Fruit fly (Drosophila melanogaster) whole organism, embryonic: ENCODE measurements around the gene CG4757.

ENCODE experiments used
- Awh ChIP-seq: fragments of 200-800 bp; sonication (Bioruptor generic); IDR thresholded peaks from 2 replicates; pipeline ENCODE4, ENCODE4 v1.3.6; 2022; ENCODE audit warnings: missing biosample characterization, missing genetic modification characterization
- Bdp1 ChIP-seq: fragments of 200-800 bp; sonication (Bioruptor generic); optimal IDR thresholded peaks from 3 replicates; lab custom pipeline; 2016; ENCODE audit warnings: missing biosample characterization, missing genetic modification characterization
- BtbVII ChIP-seq: fragments of 200-800 bp; sonication (Bioruptor generic); optimal IDR thresholded peaks from 3 replicates; lab custom pipeline; 2017; ENCODE audit warnings: missing biosample characterization, mild to moderate bottlenecking, missing genetic modification characterization
- CG10147 ChIP-seq: fragments of 200-800 bp; sonication (Bioruptor generic); optimal IDR thresholded peaks from 2 replicates; lab custom pipeline; 2019; ENCODE audit warnings: missing biosample characterization, mild to moderate bottlenecking, missing genetic modification characterization, moderate library complexity
- CG10321 ChIP-seq: fragments of 200-800 bp; sonication (Bioruptor generic); IDR thresholded peaks from 2 replicates; pipeline ENCODE4 v1.3.6; 2022; ENCODE audit warnings: missing biosample characterization, missing genetic modification characterization
- CG10431 ChIP-seq: fragments of 200-800 bp; sonication (Bioruptor generic); optimal IDR thresholded peaks from 3 replicates; lab custom pipeline; 2018; ENCODE audit warnings: missing biosample characterization, mild to moderate bottlenecking, missing genetic modification characterization
- CG10543 ChIP-seq: fragments of 200-800 bp; sonication (Bioruptor generic); optimal IDR thresholded peaks from 3 replicates; lab custom pipeline; 2017; ENCODE audit warnings: missing biosample characterization, mild to moderate bottlenecking, missing genetic modification characterization, moderate library complexity
- CG12391 ChIP-seq: fragments of 200-800 bp; sonication (Bioruptor generic); optimal IDR thresholded peaks from 3 replicates; lab custom pipeline; 2018; ENCODE audit warnings: missing biosample characterization, mild to moderate bottlenecking, missing genetic modification characterization, moderate library complexity
- CG13296 ChIP-seq: fragments of 200-800 bp; sonication (Bioruptor generic); optimal IDR thresholded peaks from 3 replicates; lab custom pipeline; 2018; ENCODE audit warnings: missing biosample characterization, mild to moderate bottlenecking, missing genetic modification characterization
- CG13894 ChIP-seq: fragments of 200-800 bp; sonication (Bioruptor generic); optimal IDR thresholded peaks from 3 replicates; lab custom pipeline; 2018; ENCODE audit warnings: missing biosample characterization, mild to moderate bottlenecking, missing genetic modification characterization, moderate library complexity
- CG17186 ChIP-seq: fragments of 200-800 bp; sonication (Bioruptor generic); optimal IDR thresholded peaks from 3 replicates; lab custom pipeline; 2017; ENCODE audit warnings: missing biosample characterization, missing genetic modification reagents, missing genetic modification characterization
- CG17829 ChIP-seq: fragments of 200-800 bp; optimal IDR thresholded peaks from 2 replicates; lab custom pipeline; 2019; ENCODE audit warnings: missing biosample characterization, mild to moderate bottlenecking, missing genetic modification characterization, moderate library complexity
- CG3065 ChIP-seq: fragments of 200-800 bp; sonication (Bioruptor generic); optimal IDR thresholded peaks from 2 replicates; lab custom pipeline; 2016; ENCODE audit warnings: missing biosample characterization, missing genetic modification characterization
- CG33213 ChIP-seq: fragments of 200-800 bp; sonication (Bioruptor generic); optimal IDR thresholded peaks from 3 replicates; lab custom pipeline; 2016; ENCODE audit warnings: missing biosample characterization, missing genetic modification characterization
- CG4282 ChIP-seq: fragments of 200-800 bp; sonication (Bioruptor generic); optimal IDR thresholded peaks from 2 replicates; lab custom pipeline; 2016; ENCODE audit warnings: missing biosample characterization, missing genetic modification characterization
- CG4854 ChIP-seq: fragments of 200-800 bp; sonication (Bioruptor generic); optimal IDR thresholded peaks from 2 replicates; lab custom pipeline; 2016; ENCODE audit warnings: missing biosample characterization, missing genetic modification characterization, inconsistent platforms
- CG5953 ChIP-seq: fragments of 200-800 bp; sonication (Bioruptor generic); IDR thresholded peaks from 2 replicates; pipeline ENCODE4 v1.3.6; 2022; ENCODE audit warnings: missing biosample characterization, missing genetic modification characterization
- CG6175 ChIP-seq: fragments of 200-800 bp; sonication (Bioruptor generic); IDR thresholded peaks from 3 replicates; pipeline ENCODE4 v1.3.6; 2022; ENCODE audit warnings: missing biosample characterization, missing genetic modification characterization
- CG6272 ChIP-seq: fragments of 200-800 bp; sonication (Bioruptor generic); IDR thresholded peaks from 2 replicates; pipeline ENCODE4 v1.3.6; 2022; ENCODE audit warnings: missing biosample characterization, missing genetic modification characterization
- CG6683 ChIP-seq: fragments of 200-800 bp; sonication (Bioruptor generic); optimal IDR thresholded peaks from 2 replicates; lab custom pipeline; 2017; ENCODE audit warnings: missing biosample characterization, mild to moderate bottlenecking, missing genetic modification characterization, missing genetic modification reagents
- CG7357 ChIP-seq: fragments of 200-800 bp; sonication (Bioruptor generic); IDR thresholded peaks from 3 replicates; pipeline ENCODE4 v1.3.6; 2022; ENCODE audit warnings: missing biosample characterization, missing genetic modification characterization
- CG9437 ChIP-seq: fragments of 200-800 bp; sonication (Bioruptor generic); optimal IDR thresholded peaks from 2 replicates; lab custom pipeline; 2018; ENCODE audit warnings: missing biosample characterization, mild to moderate bottlenecking, missing genetic modification characterization
- CG9797 ChIP-seq: fragments of 200-800 bp; sonication (Bioruptor generic); optimal IDR thresholded peaks from 3 replicates; lab custom pipeline; 2018; ENCODE audit warnings: missing biosample characterization, mild to moderate bottlenecking, missing genetic modification characterization
- CG9932 ChIP-seq: fragments of 200-800 bp; sonication (Bioruptor generic); IDR thresholded peaks from 2 replicates; pipeline ENCODE4 v1.3.6; 2022; ENCODE audit warnings: missing biosample characterization, missing genetic modification characterization
- CoRest ChIP-seq: fragments of 200-800 bp; sonication (Bioruptor generic); optimal IDR thresholded peaks from 3 replicates; lab custom pipeline; 2018; ENCODE audit warnings: missing biosample characterization, mild to moderate bottlenecking, missing genetic modification characterization, moderate library complexity
- Doc2 ChIP-seq: fragments of 200-800 bp; sonication (Bioruptor generic); IDR thresholded peaks from 2 replicates; pipeline ENCODE4 v1.3.6; 2022; ENCODE audit warnings: missing biosample characterization, missing genetic modification characterization
- HHEX ChIP-seq: fragments of 200-800 bp; sonication (Bioruptor generic); optimal IDR thresholded peaks from 3 replicates; lab custom pipeline; 2017; ENCODE audit warnings: missing biosample characterization, mild to moderate bottlenecking, missing genetic modification characterization, missing genetic modification reagents
- Hr78 ChIP-seq, 2 experiments: fragments of 200-800 bp in 1 of 2; fragments of >200 bp in 1 of 2; sonication (Bioruptor generic) in 1 of 2; optimal IDR thresholded peaks; 2 replicates each; lab custom pipeline; 2017 to 2019; ENCODE audit warnings: missing biosample characterization in 2 of 2, missing genetic modification characterization in 2 of 2, mild to moderate bottlenecking in 1 of 2, moderate library complexity in 1 of 2
- Med ChIP-seq: fragments of 200-800 bp; sonication (Bioruptor generic); peaks from one replicate; lab custom pipeline; 2016; ENCODE audit warnings: missing biosample characterization, missing genetic modification characterization, mild to moderate bottlenecking, inconsistent platforms, moderate library complexity
- NC2α ChIP-seq: fragments of 200-800 bp; sonication (Bioruptor generic); optimal IDR thresholded peaks from 2 replicates; lab custom pipeline; 2016; ENCODE audit warnings: missing biosample characterization, missing genetic modification characterization
- Nf-YB ChIP-seq: fragments of 200-800 bp; sonication (Bioruptor generic); optimal IDR thresholded peaks from 3 replicates; lab custom pipeline; 2019; ENCODE audit warnings: missing biosample characterization, mild to moderate bottlenecking, missing genetic modification characterization, moderate library complexity
- Scr ChIP-seq: fragments of 200-800 bp; sonication (Bioruptor generic); IDR thresholded peaks from 2 replicates; pipeline ENCODE4 v1.3.6; 2022; ENCODE audit warnings: missing biosample characterization, missing genetic modification characterization; ENCODE audit not compliant: partially characterized antibody
- Sry-β ChIP-seq: fragments of 200-800 bp; sonication (Bioruptor generic); optimal IDR thresholded peaks from 2 replicates; lab custom pipeline; 2018; ENCODE audit warnings: missing biosample characterization, mild to moderate bottlenecking, missing genetic modification characterization, moderate library complexity
- Trl ChIP-seq, 3 experiments: fragments of >200 bp in 2 of 3; fragments of 200-800 bp in 1 of 3; sonication (Bioruptor generic) in 1 of 3; optimal IDR thresholded peaks; 2 replicates in 1 of 3; 3 replicates in 2 of 3; lab custom pipeline; 2016 to 2017; ENCODE audit warnings: missing biosample characterization in 1 of 3, missing genetic modification characterization in 1 of 3
- Xbp1 ChIP-seq: fragments of 200-800 bp; sonication (Bioruptor generic); optimal IDR thresholded peaks from 3 replicates; lab custom pipeline; 2016; ENCODE audit warnings: missing biosample characterization, mild to moderate bottlenecking, missing genetic modification characterization
- az2 ChIP-seq: fragments of 200-800 bp; sonication (Bioruptor generic); optimal IDR thresholded peaks from 3 replicates; lab custom pipeline; 2016; ENCODE audit warnings: missing biosample characterization, missing genetic modification characterization
- da ChIP-seq: fragments of 200-800 bp; sonication (Bioruptor generic); optimal IDR thresholded peaks from 2 replicates; lab custom pipeline; 2016; ENCODE audit warnings: missing biosample characterization, missing genetic modification characterization
- dimm ChIP-seq: fragments of 200-800 bp; sonication (Bioruptor generic); IDR thresholded peaks from 2 replicates; pipeline ENCODE4 v1.3.6; 2022; ENCODE audit warnings: missing biosample characterization, missing genetic modification characterization
- ems ChIP-seq: fragments of 200-800 bp; sonication (Bioruptor generic); optimal IDR thresholded peaks from 3 replicates; lab custom pipeline; 2016; ENCODE audit warnings: missing biosample characterization, missing genetic modification characterization
- hbn ChIP-seq: fragments of 200-800 bp; sonication (Bioruptor generic); IDR thresholded peaks from 2 replicates; pipeline ENCODE4 v1.3.6; 2022; ENCODE audit warnings: missing biosample characterization, missing genetic modification characterization; ENCODE audit not compliant: partially characterized antibody
- jumu ChIP-seq: fragments of 200-800 bp; sonication (Bioruptor generic); optimal IDR thresholded peaks from 3 replicates; lab custom pipeline; 2016; ENCODE audit warnings: missing biosample characterization, missing genetic modification characterization
- maf-S ChIP-seq: fragments of 200-800 bp; sonication (Bioruptor generic); optimal IDR thresholded peaks from 2 replicates; lab custom pipeline; 2016; ENCODE audit warnings: missing biosample characterization, missing genetic modification characterization
- org-1 ChIP-seq: fragments of 200-800 bp; sonication (Bioruptor generic); optimal IDR thresholded peaks from 2 replicates; lab custom pipeline; 2017; ENCODE audit warnings: missing biosample characterization, missing genetic modification characterization
- otp ChIP-seq: fragments of 200-800 bp; sonication (Bioruptor generic); IDR thresholded peaks from 3 replicates; pipeline ENCODE4, ENCODE4 v1.3.6; 2022; ENCODE audit warnings: missing biosample characterization, missing genetic modification characterization
- sim ChIP-seq: fragments of 200-800 bp; sonication (Bioruptor generic); IDR thresholded peaks from 2 replicates; pipeline ENCODE4 v1.3.6; 2022; ENCODE audit warnings: missing biosample characterization, missing genetic modification characterization
- stc ChIP-seq: fragments of 200-800 bp; sonication (Bioruptor generic); IDR thresholded peaks from 2 replicates; pipeline ENCODE4 v1.3.6; 2022; ENCODE audit warnings: missing biosample characterization, missing genetic modification characterization
- tna ChIP-seq: fragments of 200-800 bp; sonication (Bioruptor generic); IDR thresholded peaks from 2 replicates; pipeline ENCODE4 v1.3.6; 2022; ENCODE audit warnings: missing biosample characterization, missing genetic modification characterization; ENCODE audit not compliant: partially characterized antibody
- vnd ChIP-seq: fragments of 200-800 bp; sonication (Bioruptor generic); IDR thresholded peaks from 3 replicates; pipeline ENCODE4 v1.3.6; 2022; ENCODE audit warnings: missing biosample characterization, missing genetic modification characterization; ENCODE audit not compliant: partially characterized antibody
- vvl ChIP-seq: fragments of 200-800 bp; sonication (Bioruptor generic); IDR thresholded peaks from 2 replicates; pipeline ENCODE4 v1.3.6; 2022; ENCODE audit warnings: missing biosample characterization, missing genetic modification characterization
- zfh1 ChIP-seq: fragments of 200-800 bp; sonication (Bioruptor generic); IDR thresholded peaks from 3 replicates; pipeline ENCODE4 v1.3.6; 2022; ENCODE audit warnings: missing biosample characterization, missing genetic modification characterization

CG4757 gene

dm6 chr3R:11172460-11173168 lies 11.6 kb downstream of the CG4757 start, which contains the start of gene Ugt35A1 (continued):
- TF ChIP-seq CoRest (tag; lab: Kevin White, UChicago) (no peak), Awh (GFP tag; lab: Robert Waterston, UW) (no peak), Nf-YB (no peak), otp (GFP tag; lab: Robert Waterston, UW) (0 out of 3 replicates have a peak, but pooled peaks have one; percentile 12), CG6175 (GFP tag; lab: Robert Waterston, UW) (no peak), CG13296 (GFP tag; lab: Kevin White, UChicago) (peak; percentile 10), org-1 (GFP tag; lab: Kevin White, UChicago) (no peak), NC2α (GFP tag; lab: Kevin White, UChicago) (no peak), CG17186 (no peak), Trl (optimal IDR thresholded peaks at IDR 0.05; lab: Kevin White, UChicago) (peak; percentile 67 to 75), Trl (GFP tag; optimal IDR thresholded peaks at IDR 0.05; lab: Kevin White, UChicago) (no peak), CG4854 (GFP tag; lab: Kevin White, UChicago) (no peak), CG10431 (GFP tag; lab: Kevin White, UChicago) (no peak), Hr78 (GFP tag; optimal IDR thresholded peaks at IDR 0.05; lab: Kevin White, UChicago) (peak in 1 of 2 experiments; percentile 1), Bdp1 (no peak), BtbVII (no peak), CG13894 (tag; lab: Kevin White, UChicago) (no peak), Doc2 (GFP tag; lab: Robert Waterston, UW) (no peak), CG9797 (GFP tag; lab: Kevin White, UChicago) (no peak), stc (GFP tag; lab: Robert Waterston, UW) (no peak), CG17829 (no peak), vnd (no peak), CG9437 (no peak), CG5953 (GFP tag; lab: Robert Waterston, UW) (no peak), Scr (no peak), da (GFP tag; lab: Kevin White, UChicago) (no peak), hbn (GFP tag; lab: Robert Waterston, UW) (no peak), zfh1 (no peak), tna (no peak), ems (GFP tag; lab: Kevin White, UChicago) (no peak), Xbp1 (GFP tag; lab: Kevin White, UChicago) (no peak), Sry-β (no peak), CG6272 (GFP tag; lab: Robert Waterston, UW) (no peak), Med (GFP tag; lab: Kevin White, UChicago) (no peak), CG4282 (no peak), CG12391 (tag; lab: Kevin White, UChicago) (no peak), CG10321 (GFP tag; lab: Robert Waterston, UW) (no peak), vvl (GFP tag; lab: Robert Waterston, UW) (no peak), CG6683 (GFP tag; lab: Kevin White, UChicago) (no peak), CG10543 (no peak), CG7357 (GFP tag; lab: Robert Waterston, UW) (no peak), maf-S (no peak), CG33213 (GFP tag; lab: Kevin White, UChicago) (no peak), CG3065 (GFP tag; lab: Kevin White, UChicago) (no peak), dimm (GFP tag; lab: Robert Waterston, UW) (no peak), CG9932 (GFP tag; lab: Robert Waterston, UW) (no peak), CG10147 (GFP tag; lab: Kevin White, UChicago) (no peak), jumu (GFP tag; lab: Kevin White, UChicago) (no peak), sim (no peak), HHEX (GFP tag; lab: Kevin White, UChicago) (no peak), az2 (GFP tag; lab: Kevin White, UChicago) (no peak)
